Fruit fly (Drosophila melanogaster) whole organism, embryonic: ENCODE measurements around the gene Dlip1.
A peak's percentile ranks its signal among the peaks of the same experiment; 100 is the strongest.

Experiments
- CG11093 ChIP-seq: fragments of 200-800 bp; sonication (Bioruptor generic); IDR thresholded peaks from 3 replicates; pipeline ENCODE4 v1.3.6; 2022; ENCODE audit warnings: missing biosample characterization, missing genetic modification characterization
- CG12071 ChIP-seq: fragments of 200-800 bp; sonication (Bioruptor generic); optimal IDR thresholded peaks from 3 replicates; lab custom pipeline; 2018; ENCODE audit warnings: missing biosample characterization, mild to moderate bottlenecking, missing genetic modification characterization
- CG13287 ChIP-seq: fragments of 200-800 bp; sonication (Bioruptor generic); IDR thresholded peaks from 2 replicates; pipeline ENCODE4 v1.3.6; 2022; ENCODE audit warnings: missing biosample characterization, missing genetic modification characterization; ENCODE audit not compliant: partially characterized antibody
- CG14441 ChIP-seq: fragments of 200-800 bp; sonication (Bioruptor generic); IDR thresholded peaks from 2 replicates; pipeline ENCODE4 v1.3.6; 2022; ENCODE audit warnings: missing biosample characterization, missing genetic modification characterization
- CG14710 ChIP-seq: fragments of 200-800 bp; sonication (Bioruptor generic); optimal IDR thresholded peaks from 3 replicates; lab custom pipeline; 2019; ENCODE audit warnings: missing biosample characterization, mild to moderate bottlenecking, missing genetic modification characterization, moderate library complexity
- CG15601 ChIP-seq: fragments of 200-800 bp; sonication (Bioruptor generic); optimal IDR thresholded peaks from 3 replicates; lab custom pipeline; 2019; ENCODE audit warnings: missing biosample characterization, mild to moderate bottlenecking, missing genetic modification characterization, moderate library complexity
- CG1603 ChIP-seq: fragments of 200-800 bp; sonication (Bioruptor generic); optimal IDR thresholded peaks from 2 replicates; lab custom pipeline; 2019; ENCODE audit warnings: missing biosample characterization, mild to moderate bottlenecking, missing genetic modification characterization, moderate library complexity
- CG17359 ChIP-seq: fragments of 200-800 bp; sonication (Bioruptor generic); optimal IDR thresholded peaks from 3 replicates; lab custom pipeline; 2018; ENCODE audit warnings: missing biosample characterization, mild to moderate bottlenecking, missing genetic modification characterization, moderate library complexity
- CG17612 ChIP-seq: fragments of 200-800 bp; sonication (Bioruptor generic); IDR thresholded peaks from 2 replicates; pipeline ENCODE4 v1.3.6; 2022; ENCODE audit warnings: missing biosample characterization, missing genetic modification characterization
- CG18619 ChIP-seq: fragments of 200-800 bp; sonication (Bioruptor generic); optimal IDR thresholded peaks from 3 replicates; lab custom pipeline; 2017; ENCODE audit warnings: missing biosample characterization, mild to moderate bottlenecking, missing genetic modification characterization
- CG2120 ChIP-seq: fragments of 200-800 bp; sonication (Bioruptor generic); optimal IDR thresholded peaks from 3 replicates; lab custom pipeline; 2016; ENCODE audit warnings: missing biosample characterization, missing genetic modification characterization
- CG2875 ChIP-seq: fragments of 200-800 bp; sonication (Bioruptor generic); optimal IDR thresholded peaks from 2 replicates; lab custom pipeline; 2017; ENCODE audit warnings: missing biosample characterization, mild to moderate bottlenecking, missing genetic modification characterization, missing genetic modification reagents
- CG34422 ChIP-seq: fragments of 200-800 bp; sonication (Bioruptor generic); IDR thresholded peaks from 3 replicates; pipeline ENCODE4 v1.3.6; 2022; ENCODE audit warnings: missing biosample characterization, missing genetic modification characterization
- CG5953 ChIP-seq: fragments of 200-800 bp; sonication (Bioruptor generic); IDR thresholded peaks from 2 replicates; pipeline ENCODE4 v1.3.6; 2022; ENCODE audit warnings: missing biosample characterization, missing genetic modification characterization
- CG8388 ChIP-seq: fragments of 200-800 bp; sonication (Bioruptor generic); optimal IDR thresholded peaks from 2 replicates; lab custom pipeline; 2019; ENCODE audit warnings: missing biosample characterization, mild to moderate bottlenecking, missing genetic modification characterization, moderate library complexity
- CG9817 ChIP-seq: fragments of 200-800 bp; sonication (Bioruptor generic); optimal IDR thresholded peaks from 2 replicates; lab custom pipeline; 2018; ENCODE audit warnings: missing biosample characterization, mild to moderate bottlenecking, missing genetic modification characterization, moderate library complexity
- Dip2 ChIP-seq: fragments of 200-800 bp; sonication (Bioruptor generic); IDR thresholded peaks from 2 replicates; pipeline ENCODE4 v1.3.6; 2022; ENCODE audit warnings: missing biosample characterization, missing genetic modification characterization
- Dll ChIP-seq: fragments of 200-800 bp; sonication (Bioruptor generic); IDR thresholded peaks from 4 replicates; pipeline ENCODE4 v1.3.6; 2022; ENCODE audit warnings: missing biosample characterization, missing genetic modification characterization; ENCODE audit not compliant: partially characterized antibody
- Dp ChIP-seq: fragments of 200-800 bp; sonication (Bioruptor generic); optimal IDR thresholded peaks from 2 replicates; lab custom pipeline; 2018; ENCODE audit warnings: missing biosample characterization, mild to moderate bottlenecking, missing genetic modification characterization, moderate library complexity
- GATAe ChIP-seq: fragments of 200-800 bp; sonication (Bioruptor generic); conservative IDR thresholded peaks from 2 replicates; pipeline ENCODE4 v1.3.6; 2022; ENCODE audit warnings: missing biosample characterization, missing genetic modification characterization
- H2.0 ChIP-seq: fragments of 200-800 bp; sonication (Bioruptor generic); IDR thresholded peaks from 2 replicates; pipeline ENCODE4 v1.3.6; 2022; ENCODE audit warnings: missing biosample characterization, missing genetic modification characterization
- Hand ChIP-seq: fragments of 200-800 bp; sonication (Bioruptor generic); optimal IDR thresholded peaks from 2 replicates; lab custom pipeline; 2017; ENCODE audit warnings: mild to moderate bottlenecking, missing biosample characterization, missing genetic modification reagents, missing genetic modification characterization
- Hmr ChIP-seq: fragments of 200-800 bp; sonication (Bioruptor generic); optimal IDR thresholded peaks from 3 replicates; lab custom pipeline; 2017; ENCODE audit warnings: mild to moderate bottlenecking, missing biosample characterization, missing genetic modification reagents, missing genetic modification characterization
- Kr ChIP-seq: fragments of 200-800 bp; sonication (Bioruptor generic); optimal IDR thresholded peaks from 2 replicates; lab custom pipeline; 2017; ENCODE audit warnings: missing biosample characterization, mild to moderate bottlenecking, missing genetic modification characterization
- Nf-YB ChIP-seq: fragments of 200-800 bp; sonication (Bioruptor generic); optimal IDR thresholded peaks from 3 replicates; lab custom pipeline; 2019; ENCODE audit warnings: missing biosample characterization, mild to moderate bottlenecking, missing genetic modification characterization, moderate library complexity
- Sox102F ChIP-seq: fragments of 200-800 bp; sonication (Bioruptor generic); optimal IDR thresholded peaks from 2 replicates; lab custom pipeline; 2018; ENCODE audit warnings: missing biosample characterization, mild to moderate bottlenecking, missing genetic modification characterization, moderate library complexity
- Sry-β ChIP-seq: fragments of 200-800 bp; sonication (Bioruptor generic); optimal IDR thresholded peaks from 2 replicates; lab custom pipeline; 2018; ENCODE audit warnings: missing biosample characterization, mild to moderate bottlenecking, missing genetic modification characterization, moderate library complexity
- TFAM ChIP-seq: fragments of 200-800 bp; sonication (Bioruptor generic); optimal IDR thresholded peaks from 2 replicates; lab custom pipeline; 2017; ENCODE audit warnings: missing biosample characterization, missing genetic modification characterization, inconsistent platforms
- cas ChIP-seq: fragments of 200-800 bp; sonication (Bioruptor generic); IDR thresholded peaks from 2 replicates; pipeline ENCODE4 v1.3.6; 2022; ENCODE audit warnings: missing biosample characterization, missing genetic modification characterization
- dmrt11E ChIP-seq: fragments of 200-800 bp; sonication (Bioruptor generic); optimal IDR thresholded peaks from 3 replicates; lab custom pipeline; 2018; ENCODE audit warnings: missing biosample characterization, mild to moderate bottlenecking, missing genetic modification characterization, moderate library complexity
- esg ChIP-seq: fragments of 200-800 bp; sonication (Bioruptor generic); conservative IDR thresholded peaks from 2 replicates; pipeline ENCODE4 v1.3.6; 2022; ENCODE audit warnings: missing biosample characterization, missing genetic modification characterization
- exex ChIP-seq: fragments of 200-800 bp; sonication (Bioruptor generic); optimal IDR thresholded peaks from 4 replicates; lab custom pipeline; 2018; ENCODE audit warnings: missing biosample characterization, mild to moderate bottlenecking, missing genetic modification characterization, moderate library complexity
- eyg ChIP-seq: fragments of 200-800 bp; sonication (Bioruptor generic); optimal IDR thresholded peaks from 3 replicates; lab custom pipeline; 2016; ENCODE audit warnings: missing biosample characterization, missing genetic modification characterization
- ham ChIP-seq: fragments of 200-800 bp; sonication (Bioruptor generic); IDR thresholded peaks from 2 replicates; pipeline ENCODE4 v1.3.6; 2022; ENCODE audit warnings: missing biosample characterization, missing genetic modification characterization
- hb ChIP-seq: fragments of 200-800 bp; sonication (Bioruptor generic); IDR thresholded peaks from 3 replicates; pipeline ENCODE4 v1.3.6; 2022; ENCODE audit warnings: missing biosample characterization, missing genetic modification characterization; ENCODE audit not compliant: partially characterized antibody
- hbn ChIP-seq: fragments of 200-800 bp; sonication (Bioruptor generic); IDR thresholded peaks from 2 replicates; pipeline ENCODE4 v1.3.6; 2022; ENCODE audit warnings: missing biosample characterization, missing genetic modification characterization; ENCODE audit not compliant: partially characterized antibody
- hth ChIP-seq: fragments of >200 bp; optimal IDR thresholded peaks from 2 replicates; lab custom pipeline; 2017; ENCODE audit warnings: inconsistent platforms
- jumu ChIP-seq: fragments of 200-800 bp; sonication (Bioruptor generic); optimal IDR thresholded peaks from 3 replicates; lab custom pipeline; 2016; ENCODE audit warnings: missing biosample characterization, missing genetic modification characterization
- kah ChIP-seq: fragments of 200-800 bp; sonication (Bioruptor generic); optimal IDR thresholded peaks from 2 replicates; lab custom pipeline; 2018; ENCODE audit warnings: missing biosample characterization, mild to moderate bottlenecking, missing genetic modification characterization
- nmo ChIP-seq: fragments of 200-800 bp; sonication (Bioruptor generic); optimal IDR thresholded peaks from 2 replicates; lab custom pipeline; 2018; ENCODE audit warnings: missing biosample characterization, mild to moderate bottlenecking, missing genetic modification characterization, moderate library complexity
- odd ChIP-seq: fragments of 200-800 bp; sonication (Bioruptor generic); optimal IDR thresholded peaks from 2 replicates; lab custom pipeline; 2017; ENCODE audit warnings: missing biosample characterization, mild to moderate bottlenecking, missing genetic modification characterization
- org-1 ChIP-seq: fragments of 200-800 bp; sonication (Bioruptor generic); optimal IDR thresholded peaks from 2 replicates; lab custom pipeline; 2017; ENCODE audit warnings: missing biosample characterization, missing genetic modification characterization
- pho ChIP-seq: fragments of 200-800 bp; sonication (Bioruptor generic); optimal IDR thresholded peaks from 2 replicates; lab custom pipeline; 2016; ENCODE audit warnings: missing biosample characterization, missing genetic modification characterization
- pnt ChIP-seq: fragments of 200-800 bp; sonication (Bioruptor generic); optimal IDR thresholded peaks from 3 replicates; lab custom pipeline; 2016; ENCODE audit warnings: missing biosample characterization, missing genetic modification characterization
- sc ChIP-seq, 3 experiments: fragments of >200 bp in 2 of 3; fragments of 200-800 bp in 1 of 3; sonication (Bioruptor generic) in 1 of 3; optimal IDR thresholded peaks; 2 replicates in 2 of 3; 3 replicates in 1 of 3; lab custom pipeline; 2017; ENCODE audit warnings: mild to moderate bottlenecking in 1 of 3, missing biosample characterization in 1 of 3, missing genetic modification characterization in 1 of 3, missing genetic modification reagents in 1 of 3
- schlank ChIP-seq: fragments of 200-800 bp; sonication (Bioruptor generic); optimal IDR thresholded peaks from 2 replicates; lab custom pipeline; 2018; ENCODE audit warnings: missing biosample characterization, mild to moderate bottlenecking, missing genetic modification characterization
- shn ChIP-seq: fragments of 200-800 bp; sonication (Bioruptor generic); optimal IDR thresholded peaks from 3 replicates; lab custom pipeline; 2016; ENCODE audit warnings: missing biosample characterization, missing genetic modification characterization
- slou ChIP-seq: fragments of 200-800 bp; sonication (Bioruptor generic); optimal IDR thresholded peaks from 3 replicates; lab custom pipeline; 2016; ENCODE audit warnings: missing biosample characterization, missing genetic modification characterization
- sna ChIP-seq: fragments of 200-800 bp; sonication (Bioruptor generic); IDR thresholded peaks from 2 replicates; pipeline ENCODE4 v1.3.6; 2022; ENCODE audit warnings: missing biosample characterization, missing genetic modification characterization; ENCODE audit not compliant: partially characterized antibody
- vvl ChIP-seq: fragments of 200-800 bp; sonication (Bioruptor generic); IDR thresholded peaks from 2 replicates; pipeline ENCODE4 v1.3.6; 2022; ENCODE audit warnings: missing biosample characterization, missing genetic modification characterization

Dlip1 gene

DNA sequence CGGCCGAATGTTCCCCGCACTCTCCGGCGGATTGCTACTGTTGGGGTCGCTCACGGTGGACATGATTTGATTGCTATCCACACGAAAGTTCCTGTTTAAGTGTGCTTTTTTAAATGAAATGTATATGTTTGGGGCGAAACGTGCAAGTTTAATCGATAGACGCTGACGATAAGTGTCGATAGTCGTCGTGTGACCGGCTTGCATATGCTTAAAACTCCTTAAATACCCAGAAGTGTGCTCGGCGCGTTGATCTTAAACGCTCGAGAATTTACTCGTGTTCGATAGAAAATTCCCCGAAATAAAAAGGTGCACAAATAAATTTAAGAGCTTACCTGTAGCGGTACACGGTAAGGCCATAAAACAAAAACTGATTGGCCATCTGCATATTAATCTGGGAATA, 3.5 kb downstream of the Dlip1 start, which contains the start of the genes Zpr1 and CG44532 (continued):
- peak; percentile 49 for TF ChIP-seq hbn (GFP tag; lab: Robert Waterston, UW)
- no peak for TF ChIP-seq Hmr (GFP tag; lab: Kevin White, UChicago)
- TF ChIP-seq CG15601 = no peak
- no peak for TF ChIP-seq jumu (GFP tag; lab: Kevin White, UChicago)
- no peak for TF ChIP-seq Sry-β
- TF ChIP-seq pnt (GFP tag; lab: Kevin White, UChicago) = no peak
- no peak for TF ChIP-seq kah (GFP tag; lab: Kevin White, UChicago)
- TF ChIP-seq CG17359 (tag; lab: Kevin White, UChicago) = no peak
- no peak for TF ChIP-seq CG17612 (GFP tag; lab: Robert Waterston, UW)
- no peak for TF ChIP-seq CG18619
- TF ChIP-seq H2.0 (GFP tag; lab: Robert Waterston, UW) = no peak
- no peak for TF ChIP-seq cas (GFP tag; lab: Robert Waterston, UW)
- TF ChIP-seq CG5953 (GFP tag; lab: Robert Waterston, UW) = no peak
- no peak for TF ChIP-seq TFAM (GFP tag; lab: Kevin White, UChicago)
- TF ChIP-seq Hand (GFP tag; lab: Kevin White, UChicago) = no peak
- no peak for TF ChIP-seq org-1 (GFP tag; lab: Kevin White, UChicago)
- TF ChIP-seq CG13287 (GFP tag; lab: Robert Waterston, UW) = peak; percentile 77
- TF ChIP-seq nmo = no peak
- TF ChIP-seq pho (GFP tag; lab: Kevin White, UChicago) = no peak
- no peak for TF ChIP-seq CG9817 (tag; lab: Kevin White, UChicago)
- TF ChIP-seq Nf-YB (GFP tag; lab: Kevin White, UChicago) = no peak
- TF ChIP-seq Kr (GFP tag; lab: Kevin White, UChicago) = no peak
- TF ChIP-seq sc (optimal IDR thresholded peaks at IDR 0.05; lab: Kevin White, UChicago) = no peak
- TF ChIP-seq sc (GFP tag; optimal IDR thresholded peaks at IDR 0.05; lab: Kevin White, UChicago) = no peak
- no peak for TF ChIP-seq ham (GFP tag; lab: Robert Waterston, UW)
- peak; percentile 56; the same call in 1 of the 2 replicates for TF ChIP-seq sna (GFP tag; lab: Robert Waterston, UW)
- TF ChIP-seq eyg (GFP tag; lab: Kevin White, UChicago) = no peak
- no peak for TF ChIP-seq Sox102F
- peak; percentile 67 for TF ChIP-seq Dll
- no peak for TF ChIP-seq CG1603 (tag; lab: Kevin White, UChicago)
- no peak for TF ChIP-seq exex
- TF ChIP-seq shn (GFP tag; lab: Kevin White, UChicago) = no peak
- TF ChIP-seq Dp (GFP tag; lab: Kevin White, UChicago) = peak; percentile 60
- no peak for TF ChIP-seq dmrt11E (tag; lab: Kevin White, UChicago)
- no peak for TF ChIP-seq CG34422
- no peak for TF ChIP-seq schlank (tag; lab: Kevin White, UChicago)
- TF ChIP-seq odd (GFP tag; lab: Kevin White, UChicago) = no peak
- no peak for TF ChIP-seq Dip2 (GFP tag; lab: Robert Waterston, UW)
- TF ChIP-seq CG2875 (GFP tag; lab: Kevin White, UChicago) = no peak
- TF ChIP-seq hth (lab: Kevin White, UChicago) = no peak
- no peak for TF ChIP-seq CG11093 (GFP tag; lab: Robert Waterston, UW)
- TF ChIP-seq esg (GFP tag; lab: Robert Waterston, UW) = no peak
- TF ChIP-seq CG2120 (GFP tag; lab: Kevin White, UChicago) = no peak
- TF ChIP-seq vvl (GFP tag; lab: Robert Waterston, UW) = no peak
- peak; percentile 18 for TF ChIP-seq CG14710 (tag; lab: Kevin White, UChicago)
- no peak for TF ChIP-seq slou (GFP tag; lab: Kevin White, UChicago)
- no peak for TF ChIP-seq CG8388 (GFP tag; lab: Kevin White, UChicago)
- TF ChIP-seq GATAe (GFP tag; lab: Robert Waterston, UW) = no peak
- TF ChIP-seq CG12071 (GFP tag; lab: Kevin White, UChicago) = no peak
- TF ChIP-seq CG14441 (GFP tag; lab: Robert Waterston, UW) = no peak
- TF ChIP-seq hb (GFP tag; lab: Robert Waterston, UW) = 0 out of 3 replicates have a peak, but pooled peaks have one; percentile 17
